Fruit fly (Drosophila melanogaster): Measurements from ENCODE around the gene kuk.
A peak's percentile ranks its signal among the peaks of the same experiment; 100 is the strongest.

The kuk gene

DNA sequence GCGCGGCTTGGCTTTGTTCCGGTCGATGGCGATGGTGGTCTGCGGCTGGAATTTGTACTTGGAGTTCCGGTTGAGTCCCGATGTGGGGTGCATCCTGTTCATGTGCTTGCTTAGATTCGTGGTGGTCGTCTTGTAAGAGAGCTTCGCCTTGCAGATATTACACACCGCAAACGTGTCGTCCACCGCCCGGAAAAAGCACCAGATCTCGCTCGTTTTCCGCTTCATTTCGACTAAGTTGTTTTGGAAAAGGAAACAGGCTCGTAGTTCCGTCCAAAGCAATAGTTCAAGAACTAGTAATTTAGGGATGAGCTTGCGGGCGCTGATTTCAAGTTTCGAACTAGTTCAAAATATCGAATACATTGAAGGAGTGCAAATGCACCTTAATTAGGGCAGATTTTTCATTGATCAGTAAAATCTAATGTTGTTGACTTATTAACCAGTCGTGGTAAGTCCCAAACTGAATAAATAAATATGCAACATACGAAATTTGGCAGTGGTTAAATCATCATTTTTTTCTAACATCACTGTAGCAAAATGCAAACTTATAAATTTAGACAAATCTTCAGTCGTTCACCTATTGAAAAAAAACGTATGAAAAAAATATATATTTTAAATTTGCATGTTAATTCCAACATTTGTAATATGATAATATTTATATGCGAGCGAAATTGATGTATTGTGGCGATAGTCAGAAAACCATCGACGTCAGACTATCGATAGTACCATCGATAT lies 37.0 kb upstream of the kuk start, which contains the start of the genes bdwf and Patr-1:
Gene bdwf, minus strand, starts transcription at position 299 of the 732 bp plus-strand sequence.
Gene Patr-1, plus strand, starts transcription at position 727 of the 732 bp plus-strand sequence.
- TF ChIP-seq Sox102F (GFP tag; optimal IDR thresholded peaks at IDR 0.05) (no peak), CG31627 (GFP tag; optimal IDR thresholded peaks at IDR 0.05) (peak; percentile 8), CG9139 (GFP tag; optimal IDR thresholded peaks at IDR 0.05) (no peak), CG3032 (tag; optimal IDR thresholded peaks at IDR 0.05) (peak; percentile 24), Sox14 (GFP tag; optimal IDR thresholded peaks at IDR 0.05) (peak; percentile 29), CG7368 (GFP tag; optimal IDR thresholded peaks at IDR 0.05) (no peak), CG3919 (GFP tag; optimal IDR thresholded peaks at IDR 0.05) (no peak), CG16779 (tag; optimal IDR thresholded peaks at IDR 0.05) (no peak), Gug (GFP tag; IDR thresholded peaks at IDR 0.05) (no peak), Hr4 (GFP tag; optimal IDR thresholded peaks at IDR 0.05) (no peak), Eip78C (GFP tag) (no peak), Met (GFP tag; optimal IDR thresholded peaks at IDR 0.05) (no peak), CG10631 (GFP tag; optimal IDR thresholded peaks at IDR 0.05) (peak; percentile 54), Smox (GFP tag; optimal IDR thresholded peaks at IDR 0.05) (no peak), CG6808 (GFP tag; optimal IDR thresholded peaks at IDR 0.05) (no peak), CG6163 (GFP tag; IDR thresholded peaks at IDR 0.05) (no peak), esn (GFP tag; optimal IDR thresholded peaks at IDR 0.05) (peak; percentile 58), dsx (GFP tag; optimal IDR thresholded peaks at IDR 0.05; ENCODE audit: poor library complexity, severe bottlenecking) (no peak), vri (GFP tag; optimal IDR thresholded peaks at IDR 0.05) (no peak), fd59A (GFP tag; optimal IDR thresholded peaks at IDR 0.05) (no peak), Ets21C (GFP tag; optimal IDR thresholded peaks at IDR 0.05) (no peak), CG11902 (GFP tag; optimal IDR thresholded peaks at IDR 0.05) (no peak), CG8119 (GFP tag; IDR thresholded peaks at IDR 0.05) (no peak), pdm3 (GFP tag; optimal IDR thresholded peaks at IDR 0.05) (no peak), Lpt (GFP tag; optimal IDR thresholded peaks at IDR 0.05) (no peak), Blimp-1 (GFP tag; optimal IDR thresholded peaks at IDR 0.05) (no peak), OdsH (GFP tag; optimal IDR thresholded peaks at IDR 0.05) (no peak), fd85E (GFP tag; optimal IDR thresholded peaks at IDR 0.05) (no peak), CG10669 (GFP tag; optimal IDR thresholded peaks at IDR 0.05) (no peak), Eip93F (GFP tag; optimal IDR thresholded peaks at IDR 0.05) (no peak), CG6792 (GFP tag; optimal IDR thresholded peaks at IDR 0.05) (no peak), CG1621 (tag; optimal IDR thresholded peaks at IDR 0.05) (no peak), svp (GFP tag) (no peak), ss (GFP tag; optimal IDR thresholded peaks at IDR 0.05) (no peak), salr (GFP tag; optimal IDR thresholded peaks at IDR 0.05) (no peak), spab (GFP tag; optimal IDR thresholded peaks at IDR 0.05) (no peak), fkh (GFP tag; optimal IDR thresholded peaks at IDR 0.05) (no peak), Hr39 (GFP tag; optimal IDR thresholded peaks at IDR 0.05) (no peak), Ets96B (tag; optimal IDR thresholded peaks at IDR 0.05) (no peak), achi (GFP tag; optimal IDR thresholded peaks at IDR 0.05) (peak; percentile 99), acj6 (GFP tag; optimal IDR thresholded peaks at IDR 0.05) (no peak), CG8632 (GFP tag; optimal IDR thresholded peaks at IDR 0.05) (no peak), CG11762 (GFP tag; optimal IDR thresholded peaks at IDR 0.05; ENCODE audit: insufficient read depth) (no peak), eg (GFP tag; IDR thresholded peaks at IDR 0.05) (no peak), CG4318 (GFP tag; optimal IDR thresholded peaks at IDR 0.05) (no peak), cyc (GFP tag; optimal IDR thresholded peaks at IDR 0.05) (peak; percentile 28), CG32006 (GFP tag; optimal IDR thresholded peaks at IDR 0.05) (no peak), CG8319 (GFP tag; optimal IDR thresholded peaks at IDR 0.05) (peak; percentile 9), CG6276 (GFP tag; optimal IDR thresholded peaks at IDR 0.05) (no peak), Hr38 (GFP tag; optimal IDR thresholded peaks at IDR 0.05) (no peak), lz (GFP tag; optimal IDR thresholded peaks at IDR 0.05) (no peak)

Measured in whole organism, prepupa.